Fruit fly (Drosophila melanogaster) whole organism, embryonic: ENCODE data around the gene Argk1.

Source experiments
- Ada2b ChIP-seq: fragments of 200-800 bp; sonication (Bioruptor generic); IDR thresholded peaks from 2 replicates; pipeline ENCODE4 v1.3.6; 2022; ENCODE audit warnings: missing biosample characterization, missing genetic modification characterization
- CG10366 ChIP-seq: fragments of 200-800 bp; sonication (Bioruptor generic); IDR thresholded peaks from 2 replicates; pipeline ENCODE4 v1.3.6; 2022; ENCODE audit warnings: missing biosample characterization, missing genetic modification characterization
- CG12219 ChIP-seq: fragments of 200-800 bp; sonication (Bioruptor generic); optimal IDR thresholded peaks from 3 replicates; lab custom pipeline; 2018; ENCODE audit warnings: missing biosample characterization, mild to moderate bottlenecking, missing genetic modification characterization
- CG13624 ChIP-seq: fragments of 200-800 bp; sonication (Bioruptor generic); optimal IDR thresholded peaks from 2 replicates; lab custom pipeline; 2016; ENCODE audit warnings: missing biosample characterization, missing genetic modification characterization
- CG14710 ChIP-seq: fragments of 200-800 bp; sonication (Bioruptor generic); optimal IDR thresholded peaks from 3 replicates; lab custom pipeline; 2019; ENCODE audit warnings: missing biosample characterization, mild to moderate bottlenecking, missing genetic modification characterization, moderate library complexity
- CG15514 ChIP-seq: fragments of 200-800 bp; sonication (Bioruptor generic); optimal IDR thresholded peaks from 3 replicates; lab custom pipeline; 2017; ENCODE audit warnings: missing biosample characterization, missing genetic modification characterization, mild to moderate bottlenecking, moderate library complexity, missing genetic modification reagents
- CG15601 ChIP-seq: fragments of 200-800 bp; sonication (Bioruptor generic); optimal IDR thresholded peaks from 3 replicates; lab custom pipeline; 2019; ENCODE audit warnings: missing biosample characterization, mild to moderate bottlenecking, missing genetic modification characterization, moderate library complexity
- CG1603 ChIP-seq: fragments of 200-800 bp; sonication (Bioruptor generic); optimal IDR thresholded peaks from 2 replicates; lab custom pipeline; 2019; ENCODE audit warnings: missing biosample characterization, mild to moderate bottlenecking, missing genetic modification characterization, moderate library complexity
- CG17829 ChIP-seq: fragments of 200-800 bp; optimal IDR thresholded peaks from 2 replicates; lab custom pipeline; 2019; ENCODE audit warnings: missing biosample characterization, mild to moderate bottlenecking, missing genetic modification characterization, moderate library complexity
- CG18764 ChIP-seq: fragments of 200-800 bp; sonication (Bioruptor generic); optimal IDR thresholded peaks from 3 replicates; lab custom pipeline; 2016; ENCODE audit warnings: missing biosample characterization, missing genetic modification characterization
- CG2120 ChIP-seq: fragments of 200-800 bp; sonication (Bioruptor generic); optimal IDR thresholded peaks from 3 replicates; lab custom pipeline; 2016; ENCODE audit warnings: missing biosample characterization, missing genetic modification characterization
- CG31224 ChIP-seq: fragments of 200-800 bp; sonication (Bioruptor generic); IDR thresholded peaks from 2 replicates; pipeline ENCODE4 v1.3.6; 2022; ENCODE audit warnings: missing biosample characterization, missing genetic modification characterization
- CG34376 ChIP-seq: fragments of 200-800 bp; sonication (Bioruptor generic); optimal IDR thresholded peaks from 2 replicates; lab custom pipeline; 2018; ENCODE audit warnings: missing biosample characterization, mild to moderate bottlenecking, missing genetic modification characterization
- CG4854 ChIP-seq: fragments of 200-800 bp; sonication (Bioruptor generic); optimal IDR thresholded peaks from 2 replicates; lab custom pipeline; 2016; ENCODE audit warnings: missing biosample characterization, missing genetic modification characterization, inconsistent platforms
- CG7928 ChIP-seq: fragments of 200-800 bp; sonication (Bioruptor generic); optimal IDR thresholded peaks from 2 replicates; lab custom pipeline; 2017; ENCODE audit warnings: missing biosample characterization, mild to moderate bottlenecking, missing genetic modification characterization
- CG9797 ChIP-seq: fragments of 200-800 bp; sonication (Bioruptor generic); optimal IDR thresholded peaks from 3 replicates; lab custom pipeline; 2018; ENCODE audit warnings: missing biosample characterization, mild to moderate bottlenecking, missing genetic modification characterization
- CG9932 ChIP-seq: fragments of 200-800 bp; sonication (Bioruptor generic); IDR thresholded peaks from 2 replicates; pipeline ENCODE4 v1.3.6; 2022; ENCODE audit warnings: missing biosample characterization, missing genetic modification characterization
- CTCF ChIP-seq: fragments of 200-800 bp; sonication (Bioruptor generic); optimal IDR thresholded peaks from 2 replicates; lab custom pipeline; 2017; ENCODE audit warnings: missing biosample characterization, mild to moderate bottlenecking, missing genetic modification characterization, moderate library complexity
- Dfd ChIP-seq, 2 experiments: fragments of >200 bp; optimal IDR thresholded peaks; 2 replicates each; lab custom pipeline; 2017; ENCODE audit warnings: missing biosample characterization in 2 of 2, missing genetic modification characterization in 2 of 2
- Dip2 ChIP-seq: fragments of 200-800 bp; sonication (Bioruptor generic); IDR thresholded peaks from 2 replicates; pipeline ENCODE4 v1.3.6; 2022; ENCODE audit warnings: missing biosample characterization, missing genetic modification characterization
- Eip74EF ChIP-seq, 2 experiments: fragments of 200-800 bp in 1 of 2; fragments of >200 bp in 1 of 2; sonication (Bioruptor generic) in 1 of 2; optimal IDR thresholded peaks; 2 replicates each; lab custom pipeline; 2017 to 2019; ENCODE audit warnings: missing biosample characterization in 2 of 2, missing genetic modification characterization in 2 of 2, mild to moderate bottlenecking in 1 of 2, moderate library complexity in 1 of 2
- H2.0 ChIP-seq: fragments of 200-800 bp; sonication (Bioruptor generic); IDR thresholded peaks from 2 replicates; pipeline ENCODE4 v1.3.6; 2022; ENCODE audit warnings: missing biosample characterization, missing genetic modification characterization
- Hand ChIP-seq: fragments of 200-800 bp; sonication (Bioruptor generic); optimal IDR thresholded peaks from 2 replicates; lab custom pipeline; 2017; ENCODE audit warnings: mild to moderate bottlenecking, missing biosample characterization, missing genetic modification reagents, missing genetic modification characterization
- Hmr ChIP-seq: fragments of 200-800 bp; sonication (Bioruptor generic); optimal IDR thresholded peaks from 3 replicates; lab custom pipeline; 2017; ENCODE audit warnings: mild to moderate bottlenecking, missing biosample characterization, missing genetic modification reagents, missing genetic modification characterization
- Lhr ChIP-seq: fragments of 200-800 bp; sonication (Bioruptor generic); optimal IDR thresholded peaks from 3 replicates; lab custom pipeline; 2017; ENCODE audit warnings: mild to moderate bottlenecking, missing biosample characterization, missing genetic modification reagents, missing genetic modification characterization
- Lim3 ChIP-seq: fragments of 200-800 bp; sonication (Bioruptor generic); IDR thresholded peaks from 2 replicates; pipeline ENCODE4 v1.3.6; 2022; ENCODE audit warnings: missing biosample characterization, missing genetic modification characterization
- NfI ChIP-seq: fragments of 200-800 bp; sonication (Bioruptor generic); optimal IDR thresholded peaks from 3 replicates; lab custom pipeline; 2018; ENCODE audit warnings: missing biosample characterization, mild to moderate bottlenecking, missing genetic modification characterization, moderate library complexity
- Sry-δ ChIP-seq: fragments of 200-800 bp; sonication (Bioruptor generic); optimal IDR thresholded peaks from 2 replicates; lab custom pipeline; 2016; ENCODE audit warnings: missing biosample characterization, missing genetic modification characterization
- Ssrp ChIP-seq: fragments of 200-800 bp; sonication (Bioruptor generic); optimal IDR thresholded peaks from 2 replicates; lab custom pipeline; 2018; ENCODE audit warnings: missing biosample characterization, mild to moderate bottlenecking, missing genetic modification characterization, moderate library complexity
- Usf ChIP-seq: fragments of 200-800 bp; sonication (Bioruptor generic); optimal IDR thresholded peaks from 2 replicates; lab custom pipeline; 2017; ENCODE audit warnings: missing genotype, missing biosample characterization, missing genetic modification characterization
- al ChIP-seq: fragments of 200-800 bp; sonication (Bioruptor generic); IDR thresholded peaks from 2 replicates; pipeline ENCODE4 v1.3.6; 2022; ENCODE audit warnings: missing biosample characterization, missing genetic modification characterization
- ase ChIP-seq: fragments of 200-800 bp; sonication (Bioruptor generic); IDR thresholded peaks from 3 replicates; pipeline ENCODE4 v1.3.6; 2022; ENCODE audit warnings: missing biosample characterization, missing genetic modification characterization
- ato ChIP-seq: fragments of 200-800 bp; sonication (Bioruptor generic); IDR thresholded peaks from 2 replicates; pipeline ENCODE4 v1.3.6; 2022; ENCODE audit warnings: missing biosample characterization, missing genetic modification characterization; ENCODE audit not compliant: partially characterized antibody
- az2 ChIP-seq: fragments of 200-800 bp; sonication (Bioruptor generic); optimal IDR thresholded peaks from 3 replicates; lab custom pipeline; 2016; ENCODE audit warnings: missing biosample characterization, missing genetic modification characterization
- cato ChIP-seq: fragments of 200-800 bp; sonication (Bioruptor generic); optimal IDR thresholded peaks from 2 replicates; lab custom pipeline; 2016; ENCODE audit warnings: missing biosample characterization, missing genetic modification characterization, borderline replicate concordance
- eve ChIP-seq, 2 experiments: fragments of >200 bp; optimal IDR thresholded peaks; 2 replicates each; lab custom pipeline; 2017; ENCODE audit warnings: missing biosample characterization in 2 of 2, missing genetic modification characterization in 2 of 2
- fd102C ChIP-seq: fragments of 200-800 bp; sonication (Bioruptor generic); optimal IDR thresholded peaks from 2 replicates; lab custom pipeline; 2018; ENCODE audit warnings: missing biosample characterization, mild to moderate bottlenecking, missing genetic modification characterization, moderate library complexity
- gce ChIP-seq: fragments of 200-800 bp; sonication (Bioruptor generic); IDR thresholded peaks from 3 replicates; pipeline ENCODE4 v1.3.6; 2022; ENCODE audit warnings: missing biosample characterization, missing genetic modification characterization
- gcm ChIP-seq: fragments of 200-800 bp; sonication (Bioruptor generic); optimal IDR thresholded peaks from 2 replicates; lab custom pipeline; 2019; ENCODE audit warnings: missing biosample characterization, mild to moderate bottlenecking, missing genetic modification characterization, moderate library complexity
- gro ChIP-seq: fragments of 200-800 bp; sonication (Bioruptor generic); optimal IDR thresholded peaks from 2 replicates; lab custom pipeline; 2016; ENCODE audit warnings: missing biosample characterization, missing genetic modification characterization
- ind ChIP-seq: fragments of 200-800 bp; sonication (Bioruptor generic); optimal IDR thresholded peaks from 3 replicates; lab custom pipeline; 2016; ENCODE audit warnings: missing biosample characterization, missing genetic modification characterization
- jigr1 ChIP-seq: fragments of 200-800 bp; sonication (Bioruptor generic); IDR thresholded peaks from 3 replicates; pipeline ENCODE4 v1.3.6; 2022; ENCODE audit warnings: missing biosample characterization, missing genetic modification characterization
- kay ChIP-seq: fragments of 200-800 bp; sonication (Bioruptor generic); optimal IDR thresholded peaks from 2 replicates; lab custom pipeline; 2016; ENCODE audit warnings: missing biosample characterization, missing genetic modification characterization
- klu ChIP-seq: fragments of 200-800 bp; sonication (Bioruptor generic); IDR thresholded peaks from 2 replicates; pipeline ENCODE4 v1.3.6; 2022; ENCODE audit warnings: missing biosample characterization, missing genetic modification characterization
- onecut ChIP-seq: fragments of 200-800 bp; sonication (Bioruptor generic); IDR thresholded peaks from 2 replicates; pipeline ENCODE4 v1.3.6; 2022; ENCODE audit warnings: missing biosample characterization, missing genetic modification characterization
- peb ChIP-seq: fragments of 200-800 bp; sonication (Bioruptor generic); IDR thresholded peaks from 2 replicates; pipeline ENCODE4 v1.3.6; 2022; ENCODE audit warnings: missing biosample characterization, missing genetic modification characterization
- slp2 ChIP-seq: fragments of 200-800 bp; sonication (Bioruptor generic); optimal IDR thresholded peaks from 2 replicates; lab custom pipeline; 2016; ENCODE audit warnings: missing biosample characterization, missing genetic modification characterization
- ssp ChIP-seq: fragments of 200-800 bp; sonication (Bioruptor generic); IDR thresholded peaks from 2 replicates; pipeline ENCODE4 v1.3.6; 2022; ENCODE audit warnings: missing biosample characterization, missing genetic modification characterization
- sug ChIP-seq: fragments of 200-800 bp; optimal IDR thresholded peaks from 2 replicates; lab custom pipeline; 2019; ENCODE audit warnings: missing biosample characterization, mild to moderate bottlenecking, missing genetic modification characterization, moderate library complexity
- wor ChIP-seq: fragments of 200-800 bp; sonication (Bioruptor generic); IDR thresholded peaks from 2 replicates; pipeline ENCODE4 v1.3.6; 2022; ENCODE audit warnings: missing biosample characterization, missing genetic modification characterization
- zf30C ChIP-seq: fragments of 200-800 bp; sonication (Bioruptor generic); optimal IDR thresholded peaks from 3 replicates; lab custom pipeline; 2018; ENCODE audit warnings: missing biosample characterization, mild to moderate bottlenecking, missing genetic modification characterization

Gene Argk1

dm6 chr3L:9042200-9042988 lies 23.4 kb downstream of the Argk1 start (continued):
- TF ChIP-seq Eip74EF (GFP tag; optimal IDR thresholded peaks at IDR 0.05; lab: Kevin White, UChicago) (peak in 1 of 2 experiments; percentile 25), Hand (no peak), fd102C (GFP tag; lab: Kevin White, UChicago) (peak; percentile 57), CG1603 (no peak), kay (no peak), slp2 (GFP tag; lab: Kevin White, UChicago) (no peak), CG2120 (no peak), gce (GFP tag; lab: Robert Waterston, UW) (no peak), CTCF (GFP tag; lab: Kevin White, UChicago) (no peak), H2.0 (GFP tag; lab: Robert Waterston, UW) (no peak), CG4854 (GFP tag; lab: Kevin White, UChicago) (no peak), CG15514 (GFP tag; lab: Kevin White, UChicago) (no peak), NfI (GFP tag; lab: Kevin White, UChicago) (peak; percentile 18), CG18764 (no peak), peb (GFP tag; lab: Robert Waterston, UW) (no peak), al (GFP tag; lab: Robert Waterston, UW) (no peak), CG34376 (GFP tag; lab: Kevin White, UChicago) (no peak), CG17829 (tag; lab: Kevin White, UChicago) (peak; percentile 67), CG9797 (no peak), Sry-δ (GFP tag; lab: Kevin White, UChicago) (no peak), Hmr (GFP tag; lab: Kevin White, UChicago) (no peak), ssp (GFP tag; lab: Robert Waterston, UW) (no peak), CG13624 (GFP tag; lab: Kevin White, UChicago) (no peak), onecut (GFP tag; lab: Robert Waterston, UW) (0 out of 2 replicates have a peak, but pooled peaks have one; percentile 13), gro (GFP tag; lab: Kevin White, UChicago) (no peak), ind (GFP tag; lab: Kevin White, UChicago) (no peak), CG10366 (GFP tag; lab: Robert Waterston, UW) (no peak), Ssrp (tag; lab: Kevin White, UChicago) (peak; percentile 68), Dip2 (no peak), Ada2b (GFP tag; lab: Robert Waterston, UW) (no peak), CG15601 (peak; percentile 59), gcm (GFP tag; lab: Kevin White, UChicago) (peak; percentile 52), klu (GFP tag; lab: Robert Waterston, UW) (no peak), CG9932 (GFP tag; lab: Robert Waterston, UW) (no peak), CG12219 (no peak), wor (GFP tag; lab: Robert Waterston, UW) (no peak), Dfd (GFP tag; optimal IDR thresholded peaks at IDR 0.05; lab: Kevin White, UChicago) (no peak), CG14710 (tag; lab: Kevin White, UChicago) (peak; percentile 63), sug (tag; lab: Kevin White, UChicago) (no peak), cato (GFP tag; lab: Kevin White, UChicago) (no peak), ato (GFP tag; lab: Robert Waterston, UW) (no peak), zf30C (GFP tag; lab: Kevin White, UChicago) (peak; percentile 50), eve (GFP tag; optimal IDR thresholded peaks at IDR 0.05; lab: Kevin White, UChicago) (no peak), ase (GFP tag; lab: Robert Waterston, UW) (no peak; the same call in 2 of the 3 replicates), CG7928 (GFP tag; lab: Kevin White, UChicago) (no peak), Lim3 (GFP tag; lab: Robert Waterston, UW) (no peak), CG31224 (GFP tag; lab: Robert Waterston, UW) (no peak), az2 (GFP tag; lab: Kevin White, UChicago) (peak; percentile 29), Lhr (GFP tag; lab: Kevin White, UChicago) (peak; percentile 4), Usf (GFP tag; lab: Kevin White, UChicago) (no peak), jigr1 (GFP tag; lab: Robert Waterston, UW) (no peak)
